Worm (Caenorhabditis elegans): ENCODE data around the gene F36G3.1.

F36G3.1 gene

ce11 chrX:9795579-9795978 is 6.6 kb upstream of the F36G3.1 start:
- no peak for TF ChIP-seq ceh-39 (tag; optimal IDR thresholded peaks at IDR 0.05)
- TF ChIP-seq cnd-1 (tag; optimal IDR thresholded peaks at IDR 0.05) = no peak
- TF ChIP-seq blmp-1 (tag; optimal IDR thresholded peaks at IDR 0.05) = no peak
- TF ChIP-seq elt-1 (tag; optimal IDR thresholded peaks at IDR 0.05; ENCODE audit: borderline replicate concordance, insufficient read depth) = no peak
- TF ChIP-seq bed-3 (GFP tag; optimal IDR thresholded peaks at IDR 0.05) = no peak
- TF ChIP-seq M03D4.4 (tag; optimal IDR thresholded peaks at IDR 0.05) = no peak
- TF ChIP-seq ham-2 (GFP tag; optimal IDR thresholded peaks at IDR 0.05) = no peak
- TF ChIP-seq unc-120 (tag; optimal IDR thresholded peaks at IDR 0.05; ENCODE audit: poor library complexity, severe bottlenecking) = no peak
- TF ChIP-seq nhr-2 (tag; optimal IDR thresholded peaks at IDR 0.05) = no peak

ce11 chrX:9794173-9794572 is 5.2 kb upstream of the F36G3.1 start, which contains the start of gene F36G3.2:
Gene F36G3.2 (minus strand): TSS chrX:9794273.
- TF ChIP-seq ceh-39 (tag; optimal IDR thresholded peaks at IDR 0.05) = no peak
- TF ChIP-seq sem-2 (GFP tag; optimal IDR thresholded peaks at IDR 0.05) = no peak
- no peak for TF ChIP-seq cnd-1 (tag; optimal IDR thresholded peaks at IDR 0.05)
- no peak for TF ChIP-seq ceh-83 (GFP tag; optimal IDR thresholded peaks at IDR 0.05)
- TF ChIP-seq elt-3 (tag; optimal IDR thresholded peaks at IDR 0.05) = no peak

- no peak for TF ChIP-seq snpc-4 (tag; optimal IDR thresholded peaks at IDR 0.05)
- no peak for TF ChIP-seq bed-3 (GFP tag; optimal IDR thresholded peaks at IDR 0.05)
- no peak for TF ChIP-seq nhr-12 (tag; optimal IDR thresholded peaks at IDR 0.05)
- TF ChIP-seq zip-8 (tag; optimal IDR thresholded peaks at IDR 0.05) = no peak
- TF ChIP-seq flh-1 (GFP tag; optimal IDR thresholded peaks at IDR 0.05) = no peak
- TF ChIP-seq hlh-1 (tag; optimal IDR thresholded peaks at IDR 0.05) = no peak
- TF ChIP-seq lin-32 (GFP tag; optimal IDR thresholded peaks at IDR 0.05) = no peak
- TF ChIP-seq blmp-1 (tag; optimal IDR thresholded peaks at IDR 0.05) = no peak
- no peak for TF ChIP-seq pha-4 (tag; optimal IDR thresholded peaks at IDR 0.05)
Measured at ce11 chrX:9785865-9786264, 3.1 kb downstream of the F36G3.1 start.

DNA sequence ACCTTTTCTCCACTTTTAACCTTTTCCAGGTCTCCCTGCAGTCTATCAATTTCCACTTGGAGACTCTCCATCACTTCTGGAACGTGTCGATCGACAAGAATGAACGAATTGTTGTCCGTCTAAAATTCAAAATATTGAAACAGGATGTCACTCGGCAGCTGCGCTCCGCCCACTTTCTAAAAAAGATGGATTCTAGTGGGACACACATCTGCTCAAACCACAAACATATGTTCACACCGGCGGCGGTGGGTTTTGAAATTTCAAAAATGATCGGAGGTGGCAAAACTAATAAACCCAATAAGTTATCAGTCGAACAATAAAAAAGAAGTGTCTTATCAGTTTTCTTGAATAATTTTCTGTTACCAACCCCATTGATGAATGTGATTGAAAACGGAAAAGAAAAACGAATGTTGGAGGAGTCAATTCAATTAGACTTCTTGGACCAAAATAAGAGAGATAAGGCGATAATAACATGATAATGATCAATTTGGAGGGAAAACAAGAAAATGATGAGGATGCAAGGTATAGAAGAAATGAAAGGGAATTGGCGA is 6.5 kb downstream of the F36G3.1 start:
- no peak for TF ChIP-seq nhr-76 (tag; optimal IDR thresholded peaks at IDR 0.05)
- TF ChIP-seq sem-2 (GFP tag; optimal IDR thresholded peaks at IDR 0.05) = no peak
- no peak for TF ChIP-seq ceh-39 (tag; optimal IDR thresholded peaks at IDR 0.05)
- TF ChIP-seq unc-39 (tag; optimal IDR thresholded peaks at IDR 0.05) = no peak
- TF ChIP-seq hlh-1 (tag; optimal IDR thresholded peaks at IDR 0.05) = no peak
- TF ChIP-seq mep-1 (tag; optimal IDR thresholded peaks at IDR 0.05) = no peak
- no peak for TF ChIP-seq unc-62 (GFP tag; optimal IDR thresholded peaks at IDR 0.05)
- TF ChIP-seq elt-1 (tag; optimal IDR thresholded peaks at IDR 0.05; ENCODE audit: borderline replicate concordance, insufficient read depth) = no peak
- TF ChIP-seq tbx-8 (GFP tag; optimal IDR thresholded peaks at IDR 0.05) = no peak
- TF ChIP-seq pha-4 (tag; optimal IDR thresholded peaks at IDR 0.05) = no peak
- no peak for TF ChIP-seq ham-2 (GFP tag; optimal IDR thresholded peaks at IDR 0.05)
- no peak for TF ChIP-seq elt-3 (tag; optimal IDR thresholded peaks at IDR 0.05)
- TF ChIP-seq cnd-1 (tag; optimal IDR thresholded peaks at IDR 0.05) = no peak
- no peak for TF ChIP-seq nhr-28 (tag; optimal IDR thresholded peaks at IDR 0.05)

DNA sequence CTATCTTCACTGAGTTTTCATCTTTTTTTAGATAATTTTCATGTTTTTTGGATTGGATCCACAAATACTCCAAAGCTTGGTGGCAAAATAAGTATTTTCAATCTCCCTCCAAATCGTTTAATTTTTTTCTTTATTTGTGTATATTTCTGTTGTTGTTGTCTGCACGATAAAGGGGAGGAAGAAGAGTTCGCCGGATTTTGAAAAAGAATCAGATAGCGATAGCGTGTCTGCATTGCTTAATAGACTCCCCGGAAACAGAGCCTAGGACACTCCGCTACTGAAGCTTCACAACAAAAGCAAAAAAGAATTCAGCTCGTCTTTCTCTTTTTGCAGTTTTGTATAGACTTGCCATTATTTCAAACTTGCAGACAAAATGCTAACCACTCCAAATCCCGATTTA is 11.5 kb downstream of the F36G3.1 start, which contains the start of gene T09B9.5:
T09B9.5 (plus strand) TSS at position 301 of the 400 bp plus-strand sequence.
- TF ChIP-seq nhr-12 (tag; optimal IDR thresholded peaks at IDR 0.05) = no peak
- no peak for TF ChIP-seq bed-3 (GFP tag; optimal IDR thresholded peaks at IDR 0.05)

- TF ChIP-seq unc-39 (tag; optimal IDR thresholded peaks at IDR 0.05) (no peak), ceh-39 (tag; optimal IDR thresholded peaks at IDR 0.05) (peak; percentile 4), mep-1 (tag; optimal IDR thresholded peaks at IDR 0.05) (peak; percentile 66)
Measured at ce11 chrX:9774323-9774722, 14.7 kb downstream of the F36G3.1 start, which contains the start of gene T09B9.4. Gene T09B9.4 (minus strand): TSS chrX:9774352.

ce11 chrX:9764822-9765221 is 24.2 kb downstream of the F36G3.1 start, which contains the start of gene slc-17.9:
Gene slc-17.9 (minus strand): TSS chrX:9764922.
- TF ChIP-seq M03D4.4 (tag; optimal IDR thresholded peaks at IDR 0.05) = no peak
- no peak for TF ChIP-seq elt-1 (tag; optimal IDR thresholded peaks at IDR 0.05; ENCODE audit: borderline replicate concordance, insufficient read depth)
- TF ChIP-seq sptf-1 (tag; optimal IDR thresholded peaks at IDR 0.05) = no peak
